Fruit fly (Drosophila melanogaster) whole organism, embryonic: ENCODE results near the gene ova.
A peak's percentile ranks its signal among the peaks of the same experiment; 100 is the strongest.

Experiments used
- Atf3 ChIP-seq: fragments of 200-800 bp; sonication (Bioruptor generic); optimal IDR thresholded peaks from 3 replicates; lab custom pipeline; 2016; ENCODE audit warnings: missing biosample characterization, missing genetic modification characterization
- CG11695 ChIP-seq: fragments of 200-800 bp; sonication (Bioruptor generic); IDR thresholded peaks from 3 replicates; pipeline ENCODE4 v1.3.6; 2022; ENCODE audit warnings: missing biosample characterization, missing genetic modification characterization
- CG11723 ChIP-seq: fragments of 200-800 bp; sonication (Bioruptor generic); optimal IDR thresholded peaks from 2 replicates; lab custom pipeline; 2017; ENCODE audit warnings: missing biosample characterization, mild to moderate bottlenecking, missing genetic modification characterization
- CG12104 ChIP-seq: fragments of 200-800 bp; sonication (Bioruptor generic); optimal IDR thresholded peaks from 3 replicates; lab custom pipeline; 2016; ENCODE audit warnings: missing biosample characterization, missing genetic modification characterization
- CG12391 ChIP-seq: fragments of 200-800 bp; sonication (Bioruptor generic); optimal IDR thresholded peaks from 3 replicates; lab custom pipeline; 2018; ENCODE audit warnings: missing biosample characterization, mild to moderate bottlenecking, missing genetic modification characterization, moderate library complexity
- CG12659 ChIP-seq: fragments of 200-800 bp; sonication (Bioruptor generic); optimal IDR thresholded peaks from 3 replicates; lab custom pipeline; 2017; ENCODE audit warnings: mild to moderate bottlenecking, missing biosample characterization, missing genetic modification reagents, missing genetic modification characterization
- CG13424 ChIP-seq: fragments of 200-800 bp; sonication (Bioruptor generic); optimal IDR thresholded peaks from 2 replicates; lab custom pipeline; 2019; ENCODE audit warnings: missing biosample characterization, mild to moderate bottlenecking, missing genetic modification characterization, moderate library complexity
- CG17385 ChIP-seq: fragments of 200-800 bp; sonication (Bioruptor generic); optimal IDR thresholded peaks from 3 replicates; lab custom pipeline; 2018; ENCODE audit warnings: missing biosample characterization, mild to moderate bottlenecking, missing genetic modification characterization
- CG2712 ChIP-seq: fragments of 200-800 bp; optimal IDR thresholded peaks from 3 replicates; lab custom pipeline; 2019; ENCODE audit warnings: missing biosample characterization, mild to moderate bottlenecking, missing genetic modification characterization, moderate library complexity
- CG2875 ChIP-seq: fragments of 200-800 bp; sonication (Bioruptor generic); optimal IDR thresholded peaks from 2 replicates; lab custom pipeline; 2017; ENCODE audit warnings: missing biosample characterization, mild to moderate bottlenecking, missing genetic modification characterization, missing genetic modification reagents
- CG3281 ChIP-seq: fragments of 200-800 bp; sonication (Bioruptor generic); optimal IDR thresholded peaks from 3 replicates; lab custom pipeline; 2017; ENCODE audit warnings: missing biosample characterization, mild to moderate bottlenecking, missing genetic modification characterization
- CG3407 ChIP-seq: fragments of 200-800 bp; sonication (Bioruptor generic); optimal IDR thresholded peaks from 2 replicates; lab custom pipeline; 2018; ENCODE audit warnings: missing biosample characterization, mild to moderate bottlenecking, missing genetic modification characterization
- CG4328 ChIP-seq: fragments of 200-800 bp; sonication (Bioruptor generic); optimal IDR thresholded peaks from 3 replicates; lab custom pipeline; 2017; ENCODE audit warnings: missing biosample characterization, missing genetic modification reagents, missing genetic modification characterization
- CG4854 ChIP-seq: fragments of 200-800 bp; sonication (Bioruptor generic); optimal IDR thresholded peaks from 2 replicates; lab custom pipeline; 2016; ENCODE audit warnings: missing biosample characterization, missing genetic modification characterization, inconsistent platforms
- CG5180 ChIP-seq: fragments of 200-800 bp; sonication (Bioruptor generic); optimal IDR thresholded peaks from 3 replicates; lab custom pipeline; 2017; ENCODE audit warnings: missing biosample characterization, missing genetic modification characterization, mild to moderate bottlenecking, moderate library complexity, missing genetic modification reagents
- CG5245 ChIP-seq: fragments of 200-800 bp; sonication (Bioruptor generic); optimal IDR thresholded peaks from 3 replicates; lab custom pipeline; 2016; ENCODE audit warnings: missing biosample characterization, missing genetic modification characterization
- CG8089 ChIP-seq: fragments of 200-800 bp; sonication (Bioruptor generic); optimal IDR thresholded peaks from 3 replicates; lab custom pipeline; 2016; ENCODE audit warnings: missing biosample characterization, missing genetic modification characterization
- CG8281 ChIP-seq: fragments of 200-800 bp; sonication (Bioruptor generic); optimal IDR thresholded peaks from 2 replicates; lab custom pipeline; 2018; ENCODE audit warnings: missing biosample characterization, mild to moderate bottlenecking, missing genetic modification characterization, moderate library complexity
- CG8290 ChIP-seq, 3 experiments: fragments of 200-800 bp; sonication (Bioruptor generic); optimal IDR thresholded peaks; 2 replicates each; lab custom pipeline; 2016 to 2019; ENCODE audit warnings: missing biosample characterization in 3 of 3, missing genetic modification characterization in 3 of 3, mild to moderate bottlenecking in 2 of 3, moderate library complexity in 1 of 3
- CG9215 ChIP-seq: fragments of 200-800 bp; sonication (Bioruptor generic); IDR thresholded peaks from 2 replicates; pipeline ENCODE4 v1.3.6; 2022; ENCODE audit warnings: missing biosample characterization, missing genetic modification characterization
- CG9727 ChIP-seq: fragments of 200-800 bp; sonication (Bioruptor generic); optimal IDR thresholded peaks from 3 replicates; lab custom pipeline; 2017; ENCODE audit warnings: missing biosample characterization, mild to moderate bottlenecking, missing genetic modification characterization
- CHES-1-like ChIP-seq: fragments of 200-800 bp; sonication (Bioruptor generic); optimal IDR thresholded peaks from 2 replicates; lab custom pipeline; 2016; ENCODE audit warnings: missing biosample characterization, missing genetic modification characterization
- Camta ChIP-seq: fragments of 200-800 bp; sonication (Bioruptor generic); optimal IDR thresholded peaks from 2 replicates; lab custom pipeline; 2016; ENCODE audit warnings: missing biosample characterization, missing genetic modification characterization
- CoRest ChIP-seq: fragments of 200-800 bp; sonication (Bioruptor generic); optimal IDR thresholded peaks from 3 replicates; lab custom pipeline; 2018; ENCODE audit warnings: missing biosample characterization, mild to moderate bottlenecking, missing genetic modification characterization, moderate library complexity
- Fer1 ChIP-seq: fragments of 200-800 bp; sonication (Bioruptor generic); optimal IDR thresholded peaks from 2 replicates; lab custom pipeline; 2017; ENCODE audit warnings: missing biosample characterization, mild to moderate bottlenecking, missing genetic modification characterization
- Meics ChIP-seq: fragments of 200-800 bp; sonication (Bioruptor generic); optimal IDR thresholded peaks from 2 replicates; lab custom pipeline; 2017; ENCODE audit warnings: missing biosample characterization, mild to moderate bottlenecking, missing genetic modification characterization
- Rfx ChIP-seq: fragments of 200-800 bp; sonication (Bioruptor generic); IDR thresholded peaks from 2 replicates; pipeline ENCODE4 v1.3.6; 2022; ENCODE audit warnings: missing biosample characterization, missing genetic modification characterization
- Sin3A ChIP-seq: fragments of >200 bp; optimal IDR thresholded peaks from 2 replicates; lab custom pipeline; 2018
- Stat92E ChIP-seq, 3 experiments: fragments of >200 bp in 2 of 3; fragments of 200-800 bp in 1 of 3; sonication (Bioruptor generic) in 1 of 3; optimal IDR thresholded peaks; 2 replicates each; lab custom pipeline; 2017 to 2019; ENCODE audit warnings: missing biosample characterization in 3 of 3, missing genetic modification characterization in 3 of 3, mild to moderate bottlenecking in 1 of 3, moderate library complexity in 1 of 3
- bsh ChIP-seq, 2 experiments: fragments of 200-800 bp; sonication (Bioruptor generic); optimal IDR thresholded peaks; 2 replicates each; lab custom pipeline; 2017 to 2018; ENCODE audit warnings: mild to moderate bottlenecking in 2 of 2, missing biosample characterization in 2 of 2, missing genetic modification characterization in 2 of 2, moderate library complexity in 1 of 2
- da ChIP-seq: fragments of 200-800 bp; sonication (Bioruptor generic); optimal IDR thresholded peaks from 2 replicates; lab custom pipeline; 2016; ENCODE audit warnings: missing biosample characterization, missing genetic modification characterization
- dan ChIP-seq: fragments of 200-800 bp; sonication (Bioruptor generic); IDR thresholded peaks from 2 replicates; pipeline ENCODE4 v1.3.6; 2022; ENCODE audit warnings: missing biosample characterization, missing genetic modification characterization
- dpn ChIP-seq, 2 experiments: fragments of 200-800 bp; sonication (Bioruptor generic); optimal IDR thresholded peaks; 3 replicates each; lab custom pipeline; 2016; ENCODE audit warnings: missing biosample characterization in 2 of 2, missing genetic modification characterization in 2 of 2
- esg ChIP-seq: fragments of 200-800 bp; sonication (Bioruptor generic); conservative IDR thresholded peaks from 2 replicates; pipeline ENCODE4 v1.3.6; 2022; ENCODE audit warnings: missing biosample characterization, missing genetic modification characterization
- exex ChIP-seq: fragments of 200-800 bp; sonication (Bioruptor generic); optimal IDR thresholded peaks from 4 replicates; lab custom pipeline; 2018; ENCODE audit warnings: missing biosample characterization, mild to moderate bottlenecking, missing genetic modification characterization, moderate library complexity
- gem ChIP-seq: fragments of 200-800 bp; sonication (Bioruptor generic); optimal IDR thresholded peaks from 2 replicates; lab custom pipeline; 2019; ENCODE audit warnings: missing biosample characterization, mild to moderate bottlenecking, missing genetic modification characterization, moderate library complexity
- ind ChIP-seq: fragments of 200-800 bp; sonication (Bioruptor generic); optimal IDR thresholded peaks from 3 replicates; lab custom pipeline; 2016; ENCODE audit warnings: missing biosample characterization, missing genetic modification characterization
- lilli ChIP-seq: fragments of 200-800 bp; sonication (Bioruptor generic); optimal IDR thresholded peaks from 3 replicates; lab custom pipeline; 2016; ENCODE audit warnings: missing biosample characterization, missing genetic modification characterization
- maf-S ChIP-seq: fragments of 200-800 bp; sonication (Bioruptor generic); optimal IDR thresholded peaks from 2 replicates; lab custom pipeline; 2016; ENCODE audit warnings: missing biosample characterization, missing genetic modification characterization
- mam ChIP-seq: fragments of 200-800 bp; sonication (Bioruptor generic); optimal IDR thresholded peaks from 3 replicates; lab custom pipeline; 2016; ENCODE audit warnings: missing biosample characterization, missing genetic modification characterization
- nau ChIP-seq: fragments of 200-800 bp; sonication (Bioruptor generic); optimal IDR thresholded peaks from 3 replicates; lab custom pipeline; 2017; ENCODE audit warnings: missing biosample characterization, mild to moderate bottlenecking, missing genetic modification characterization, missing genetic modification reagents
- nerfin-1 ChIP-seq: fragments of 200-800 bp; sonication (Bioruptor generic); optimal IDR thresholded peaks from 3 replicates; lab custom pipeline; 2019; ENCODE audit warnings: missing biosample characterization, mild to moderate bottlenecking, missing genetic modification characterization, moderate library complexity
- phol ChIP-seq: fragments of 200-800 bp; sonication (Bioruptor generic); optimal IDR thresholded peaks from 3 replicates; lab custom pipeline; 2018; ENCODE audit warnings: missing biosample characterization, mild to moderate bottlenecking, missing genetic modification characterization, moderate library complexity
- rib ChIP-seq: fragments of 200-800 bp; sonication (Bioruptor generic); IDR thresholded peaks from 2 replicates; pipeline ENCODE4 v1.3.6; 2022; ENCODE audit warnings: missing biosample characterization, missing genetic modification characterization
- sd ChIP-seq: fragments of 200-800 bp; sonication (Bioruptor generic); optimal IDR thresholded peaks from 3 replicates; lab custom pipeline; 2018; ENCODE audit warnings: missing biosample characterization, mild to moderate bottlenecking, missing genetic modification characterization, moderate library complexity
- sob ChIP-seq: fragments of 200-800 bp; sonication (Bioruptor generic); IDR thresholded peaks from 2 replicates; pipeline ENCODE4 v1.3.6; 2022; ENCODE audit warnings: missing biosample characterization, missing genetic modification characterization

Gene ova

DNA sequence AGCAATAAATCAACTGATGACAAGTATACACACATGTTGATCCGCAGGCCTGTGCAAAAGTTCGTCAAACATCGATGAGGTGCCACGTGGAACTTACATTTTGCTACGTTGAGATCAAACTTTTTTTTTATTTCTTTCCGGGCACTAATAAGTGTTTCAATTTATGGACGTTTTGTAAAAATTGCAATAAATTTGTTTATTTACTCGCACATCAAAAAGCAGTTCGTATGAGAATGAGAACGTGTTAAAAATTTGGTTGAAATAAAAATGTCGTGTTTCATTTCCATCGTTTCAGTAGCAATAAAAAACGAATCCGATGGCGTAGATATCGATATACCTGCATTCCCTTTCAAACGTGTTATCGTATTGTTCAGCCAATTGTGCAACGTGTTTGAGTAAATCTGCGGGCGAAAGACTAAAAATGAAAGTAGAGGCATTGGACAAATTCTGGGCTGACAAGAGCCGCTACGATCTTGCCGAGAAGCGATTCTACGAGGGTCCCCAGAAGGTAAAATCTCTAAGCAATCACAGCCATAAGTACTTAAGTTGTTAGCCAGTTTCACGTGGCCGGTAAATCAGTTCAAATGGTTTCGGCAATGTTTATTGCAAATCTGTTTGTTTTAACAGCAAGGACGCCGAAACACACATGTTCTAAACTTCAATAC, 792 bp upstream of the ova start, which contains the start of gene eEF1delta (continued):
- TF ChIP-seq CG11723 (GFP tag; lab: Kevin White, UChicago) (peak; percentile 55), phol (tag; lab: Kevin White, UChicago) (peak; percentile 44)
- TF ChIP-seq, all 482 proteins: peak for 37

DNA sequence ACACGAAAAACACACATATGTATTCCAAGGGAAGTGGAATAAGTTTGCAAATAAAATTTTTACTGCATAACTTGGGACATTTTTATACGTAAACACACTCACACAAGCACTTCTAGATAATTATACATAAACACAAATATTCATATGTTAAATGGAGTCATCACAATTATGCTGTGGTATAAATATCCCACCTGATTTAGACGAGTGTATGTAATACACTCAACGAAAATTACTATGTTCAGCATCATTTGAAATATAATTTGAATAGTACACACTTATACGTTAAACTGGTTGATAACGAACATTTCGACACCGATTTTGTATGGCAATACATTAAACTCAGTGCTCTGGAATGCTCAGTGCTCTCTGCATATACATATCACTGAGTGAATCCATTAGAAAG, 399 bp downstream of the ova start:
- TF ChIP-seq da (GFP tag; lab: Kevin White, UChicago) (no peak), CHES-1-like (GFP tag; lab: Kevin White, UChicago) (peak; percentile 19), Sin3A (lab: Kevin White, UChicago) (no peak), sd (tag; lab: Kevin White, UChicago) (peak; percentile 84), bsh (GFP tag; optimal IDR thresholded peaks at IDR 0.05; lab: Kevin White, UChicago) (peak in 1 of 2 experiments; percentile 23), CG8089 (GFP tag; lab: Kevin White, UChicago) (peak; percentile 95), CG9215 (GFP tag; lab: Robert Waterston, UW) (no peak), CG8290 (GFP tag; optimal IDR thresholded peaks at IDR 0.05; lab: Kevin White, UChicago) (no peak), CG8290 (tag; optimal IDR thresholded peaks at IDR 0.05; lab: Kevin White, UChicago) (peak in 1 of 2 experiments; percentile 57), CG11695 (GFP tag; lab: Robert Waterston, UW) (0 out of 3 replicates have a peak, but pooled peaks have one; percentile 39), esg (0 out of 2 replicates have a peak, but pooled peaks have one; percentile 12), CG13424 (tag; lab: Kevin White, UChicago) (peak; percentile 6), lilli (GFP tag; lab: Kevin White, UChicago) (peak; percentile 34), Camta (GFP tag; lab: Kevin White, UChicago) (peak; percentile 27), CG4854 (GFP tag; lab: Kevin White, UChicago) (no peak), rib (0 out of 2 replicates have a peak, but pooled peaks have one; percentile 58), CG3407 (no peak), CG5180 (peak; percentile 18), CG12659 (GFP tag; lab: Kevin White, UChicago) (peak; percentile 25), CG12391 (no peak), CG9727 (peak; percentile 19), nau (GFP tag; lab: Kevin White, UChicago) (peak; percentile 42), CG17385 (peak; percentile 19), nerfin-1 (tag; lab: Kevin White, UChicago) (peak; percentile 60), CG3281 (peak; percentile 36), CG4328 (GFP tag; lab: Kevin White, UChicago) (peak; percentile 26), mam (GFP tag; lab: Kevin White, UChicago) (peak; percentile 54), Meics (GFP tag; lab: Kevin White, UChicago) (peak; percentile 44), Atf3 (GFP tag; lab: Kevin White, UChicago) (peak; percentile 2), exex (tag; lab: Kevin White, UChicago) (peak; percentile 32), Fer1 (GFP tag; lab: Kevin White, UChicago) (peak; percentile 31), ind (peak; percentile 36), Stat92E (GFP tag; optimal IDR thresholded peaks at IDR 0.05; lab: Kevin White, UChicago) (no peak), CG8281 (tag; lab: Kevin White, UChicago) (no peak), CG2875 (GFP tag; lab: Kevin White, UChicago) (peak; percentile 17), CoRest (tag; lab: Kevin White, UChicago) (peak; percentile 4), Rfx (peak; percentile 62; the same call in 1 of the 2 replicates), CG2712 (tag; lab: Kevin White, UChicago) (peak; percentile 6), CG5245 (GFP tag; lab: Kevin White, UChicago) (peak; percentile 5), sob (GFP tag; lab: Robert Waterston, UW) (0 out of 2 replicates have a peak, but pooled peaks have one; percentile 9), dpn (GFP tag; optimal IDR thresholded peaks at IDR 0.05; lab: Kevin White, UChicago) (peak; percentile 25 to 32), maf-S (GFP tag; lab: Kevin White, UChicago) (no peak), dan (GFP tag; lab: Robert Waterston, UW) (no peak), gem (tag; lab: Kevin White, UChicago) (peak; percentile 46), CG12104 (GFP tag; lab: Kevin White, UChicago) (peak; percentile 8)
